Worm (Caenorhabditis elegans): ENCODE measurements around the gene F58B4.3.

ce11 chrV:10975091-10975490 lies 45.5 kb downstream of the F58B4.3 start:
- TF ChIP-seq ztf-29 (GFP tag; IDR thresholded peaks at IDR 0.05): no peak
- no peak for TF ChIP-seq flt-1 (GFP tag; IDR thresholded peaks at IDR 0.05)
- TF ChIP-seq med-1 (GFP tag; optimal IDR thresholded peaks at IDR 0.05; ENCODE audit: insufficient read depth): no peak
- no peak for TF ChIP-seq cog-1 (tag; optimal IDR thresholded peaks at IDR 0.05)
- TF ChIP-seq klf-2 (GFP tag; conservative IDR thresholded peaks at IDR 0.05): no peak
- no peak for TF ChIP-seq T22C8.4 (GFP tag; IDR thresholded peaks at IDR 0.05)
- no peak for TF ChIP-seq tab-1 (GFP tag; IDR thresholded peaks at IDR 0.05)
